Worm (Caenorhabditis elegans): ENCODE data around the gene F21C10.3.
A peak's percentile ranks its signal among the peaks of the same experiment; 100 is the strongest.

Gene F21C10.3

ce11 chrV:9137618-9138017, 9.7 kb downstream of the F21C10.3 start, which contains the start of gene pitr-2:
TSS of gene pitr-2 (minus strand) at chrV:9137718.
- TF ChIP-seq bed-1 (GFP tag; IDR thresholded peaks at IDR 0.05) (no peak), mcd-1 (GFP tag; IDR thresholded peaks at IDR 0.05) (no peak), let-526 (GFP tag; IDR thresholded peaks at IDR 0.05) (no peak), ztf-3 (GFP tag; optimal IDR thresholded peaks at IDR 0.05) (no peak), F33H1.4 (GFP tag; IDR thresholded peaks at IDR 0.05) (no peak)

- TF ChIP-seq lag-1 (GFP tag; IDR thresholded peaks at IDR 0.05) (no peak), tbx-9 (tag; optimal IDR thresholded peaks at IDR 0.05; ENCODE audit: borderline replicate concordance) (no peak), bed-1 (GFP tag; IDR thresholded peaks at IDR 0.05) (no peak), Y53F4B.3 (GFP tag; IDR thresholded peaks at IDR 0.05) (no peak), ets-4 (GFP tag; optimal IDR thresholded peaks at IDR 0.05) (no peak), rcor-1 (GFP tag; IDR thresholded peaks at IDR 0.05) (no peak), fkh-3 (tag; optimal IDR thresholded peaks at IDR 0.05) (no peak), atf-7 (tag; optimal IDR thresholded peaks at IDR 0.05) (no peak), nhr-120 (GFP tag; IDR thresholded peaks at IDR 0.05) (no peak), ztf-6 (GFP tag; IDR thresholded peaks at IDR 0.05) (no peak), lir-1 (GFP tag; conservative IDR thresholded peaks at IDR 0.05) (no peak)
These were observed 13.4 kb downstream of the F21C10.3 start, which contains the start of gene pitr-3 for ce11 chrV:9141297-9141696. TSS of gene pitr-3 (minus strand) at chrV:9141397.

- no peak for TF ChIP-seq ccch-3 (GFP tag; optimal IDR thresholded peaks at IDR 0.05)
- TF ChIP-seq C17E4.6 (GFP tag; IDR thresholded peaks at IDR 0.05), result no peak
- TF ChIP-seq efl-1 (GFP tag; optimal IDR thresholded peaks at IDR 0.05), result no peak
- TF ChIP-seq attf-5 (GFP tag; optimal IDR thresholded peaks at IDR 0.05), result no peak
- TF ChIP-seq B0336.3 (GFP tag; IDR thresholded peaks at IDR 0.05), result no peak
- no peak for TF ChIP-seq ztf-3 (GFP tag; optimal IDR thresholded peaks at IDR 0.05)
- no peak for TF ChIP-seq nfya-2 (GFP tag; IDR thresholded peaks at IDR 0.05)
- no peak for TF ChIP-seq lag-1 (GFP tag; IDR thresholded peaks at IDR 0.05)
- no peak for TF ChIP-seq dpl-1 (GFP tag; optimal IDR thresholded peaks at IDR 0.05)
- TF ChIP-seq ztf-28 (GFP tag; IDR thresholded peaks at IDR 0.05), result no peak
- TF ChIP-seq hlh-12 (tag; optimal IDR thresholded peaks at IDR 0.05), result no peak
- TF ChIP-seq atf-7 (tag; optimal IDR thresholded peaks at IDR 0.05), result no peak
- no peak for TF ChIP-seq K12H6.12 (tag; optimal IDR thresholded peaks at IDR 0.05)
- no peak for TF ChIP-seq zfh-2 (GFP tag; conservative IDR thresholded peaks at IDR 0.05)
These were observed 16.0 kb downstream of the F21C10.3 start for ce11 chrV:9143896-9144295.

- TF ChIP-seq F57A8.1 (GFP tag; optimal IDR thresholded peaks at IDR 0.05) (no peak), nhr-80 (tag; optimal IDR thresholded peaks at IDR 0.05) (peak; percentile 70)
These were observed 18.3 kb downstream of the F21C10.3 start for ce11 chrV:9146196-9146595.

ce11 chrV:9146849-9147557, 19.1 kb downstream of the F21C10.3 start, which contains the start of gene spl-2:
TSS of gene spl-2 (minus strand) at chrV:9146899.
- TF ChIP-seq hmg-1.2 (GFP tag; IDR thresholded peaks at IDR 0.05) (peak; percentile 33; the same call in 1 of the 2 replicates), aptf-3 (GFP tag; IDR thresholded peaks at IDR 0.05) (no peak)

ce11 chrV:9148151-9148550, 20.3 kb downstream of the F21C10.3 start:
- TF ChIP-seq snpc-4 (GFP tag; optimal IDR thresholded peaks at IDR 0.05) (no peak), snpc-4 (tag; optimal IDR thresholded peaks at IDR 0.05) (no peak), F39B2.1 (GFP tag; IDR thresholded peaks at IDR 0.05) (no peak), lsl-1 (GFP tag; optimal IDR thresholded peaks at IDR 0.05) (no peak), ztf-6 (GFP tag; IDR thresholded peaks at IDR 0.05) (no peak), somi-1 (GFP tag; optimal IDR thresholded peaks at IDR 0.05) (no peak), attf-5 (GFP tag; optimal IDR thresholded peaks at IDR 0.05) (no peak), unc-130 (GFP tag; optimal IDR thresholded peaks at IDR 0.05) (no peak), ceh-58 (GFP tag; IDR thresholded peaks at IDR 0.05) (no peak)

Measured in whole organism, young adult.